Comparison of ENCODE assay signal across 4 worm cellular contexts in genomic region chrV:3805499-3805898, ce11.
TF ChIP-seq lines count a peak whose summit lies in the region.

R08F11.4 (minus strand) TSS chrV:3805527.

TF ChIP-seq in whole organism, L1 larva, 84 proteins besides CTCF, POLR2A, EP300 and RAD21 (continues in another document):
- TF ChIP-seq nhr-47 (tag; optimal IDR thresholded peaks at IDR 0.05; lab: Kevin White, UChicago), result no peak
- no peak for TF ChIP-seq egl-13 (tag; optimal IDR thresholded peaks at IDR 0.05; lab: Kevin White, UChicago)
- no peak for TF ChIP-seq lin-13 (GFP tag; optimal IDR thresholded peaks at IDR 0.05; lab: Kevin White, UChicago)
- TF ChIP-seq rnt-1 (tag; optimal IDR thresholded peaks at IDR 0.05; lab: Kevin White, UChicago), result no peak
- TF ChIP-seq ceh-88 (GFP tag; IDR thresholded peaks at IDR 0.05; lab: Robert Waterston, UW), result no peak
- no peak for TF ChIP-seq F16B12.6 (tag; optimal IDR thresholded peaks at IDR 0.05; lab: Kevin White, UChicago)
- no peak for TF ChIP-seq unc-98 (GFP tag; IDR thresholded peaks at IDR 0.05; lab: Robert Waterston, UW)
- no peak for TF ChIP-seq nhr-76 (tag; optimal IDR thresholded peaks at IDR 0.05; lab: Kevin White, UChicago)
- no peak for TF ChIP-seq hpl-2 (GFP tag; optimal IDR thresholded peaks at IDR 0.05; lab: Kevin White, UChicago)
- TF ChIP-seq dsc-1 (tag; optimal IDR thresholded peaks at IDR 0.05; lab: Kevin White, UChicago), result no peak
- no peak for TF ChIP-seq grh-1 (GFP tag; IDR thresholded peaks at IDR 0.05; lab: Robert Waterston, UW)
- TF ChIP-seq pax-3 (tag; optimal IDR thresholded peaks at IDR 0.05; lab: Kevin White, UChicago), result no peak
- TF ChIP-seq unc-86 (tag; optimal IDR thresholded peaks at IDR 0.05; lab: Kevin White, UChicago), result no peak
- TF ChIP-seq tlp-1 (tag; optimal IDR thresholded peaks at IDR 0.05; lab: Kevin White, UChicago), result no peak
- no peak for TF ChIP-seq ceh-63 (GFP tag; optimal IDR thresholded peaks at IDR 0.05; lab: Kevin White, UChicago)
- peak; percentile 9 for TF ChIP-seq nhr-90 (tag; optimal IDR thresholded peaks at IDR 0.05; lab: Kevin White, UChicago; ENCODE audit: poor library complexity)
- TF ChIP-seq unc-30 (tag; optimal IDR thresholded peaks at IDR 0.05; lab: Kevin White, UChicago), result no peak
- TF ChIP-seq sup-37 (GFP tag; optimal IDR thresholded peaks at IDR 0.05; lab: Kevin White, UChicago), result no peak
- TF ChIP-seq C04F5.9 (tag; optimal IDR thresholded peaks at IDR 0.05; lab: Kevin White, UChicago), result no peak
- no peak for TF ChIP-seq unc-130 (tag; optimal IDR thresholded peaks at IDR 0.05; lab: Kevin White, UChicago)
- TF ChIP-seq xbp-1 (tag; optimal IDR thresholded peaks at IDR 0.05; lab: Kevin White, UChicago), result no peak
- TF ChIP-seq nhr-12 (tag; optimal IDR thresholded peaks at IDR 0.05; lab: Kevin White, UChicago), result no peak
- no peak for TF ChIP-seq jun-1 (tag; optimal IDR thresholded peaks at IDR 0.05; lab: Kevin White, UChicago)
- no peak for TF ChIP-seq unc-62 (GFP tag; optimal IDR thresholded peaks at IDR 0.05; lab: Kevin White, UChicago)
- no peak for TF ChIP-seq nhr-19 (GFP tag; conservative IDR thresholded peaks at IDR 0.05; lab: Robert Waterston, UW)

TF ChIP-seq in whole organism, L2 larva, 48 proteins besides CTCF, POLR2A, EP300 and RAD21:
- no peak for TF ChIP-seq nhr-12 (tag; optimal IDR thresholded peaks at IDR 0.05; lab: Kevin White, UChicago)
- TF ChIP-seq ztf-1 (GFP tag; conservative IDR thresholded peaks at IDR 0.05; lab: Robert Waterston, UW), result no peak
- TF ChIP-seq lsy-2 (tag; optimal IDR thresholded peaks at IDR 0.05; lab: Kevin White, UChicago), result no peak
- no peak for TF ChIP-seq Y55F3AM.14 (GFP tag; optimal IDR thresholded peaks at IDR 0.05; lab: Kevin White, UChicago)
- peak; percentile 98 for TF ChIP-seq nhr-129 (tag; optimal IDR thresholded peaks at IDR 0.05; lab: Kevin White, UChicago)
- TF ChIP-seq nhr-6 (tag; optimal IDR thresholded peaks at IDR 0.05; lab: Kevin White, UChicago), result no peak
- TF ChIP-seq fos-1 (tag; optimal IDR thresholded peaks at IDR 0.05; lab: Kevin White, UChicago), result peak; percentile 5
- no peak for TF ChIP-seq elt-1 (tag; optimal IDR thresholded peaks at IDR 0.05; lab: Kevin White, UChicago)
- no peak for TF ChIP-seq mab-5 (tag; optimal IDR thresholded peaks at IDR 0.05; lab: Kevin White, UChicago)
- no peak for TF ChIP-seq unc-39 (tag; optimal IDR thresholded peaks at IDR 0.05; lab: Kevin White, UChicago)
- TF ChIP-seq nhr-21 (tag; optimal IDR thresholded peaks at IDR 0.05; lab: Kevin White, UChicago), result no peak
- no peak for TF ChIP-seq mbf-1 (tag; optimal IDR thresholded peaks at IDR 0.05; lab: Kevin White, UChicago)

TF ChIP-seq in whole organism, L4 larva, 104 proteins besides CTCF, POLR2A, EP300 and RAD21:
- TF ChIP-seq aha-1 (tag; lab: Kevin White, UChicago) (peak; percentile 71), pqm-1 (tag; optimal IDR thresholded peaks at IDR 0.05; lab: Kevin White, UChicago) (peak; percentile 48), ceh-62 (tag; optimal IDR thresholded peaks at IDR 0.05; lab: Kevin White, UChicago) (no peak), nhr-102 (tag; optimal IDR thresholded peaks at IDR 0.05; lab: Kevin White, UChicago) (no peak), unc-62 (GFP tag; optimal IDR thresholded peaks at IDR 0.05 in 1 of 2; lab: Kevin White, UChicago) (peak in 1 of 2 experiments; percentile 54), unc-62 (tag; optimal IDR thresholded peaks at IDR 0.05; lab: Kevin White, UChicago) (no peak), dve-1 (tag; optimal IDR thresholded peaks at IDR 0.05; lab: Kevin White, UChicago; ENCODE audit: insufficient read depth) (no peak), ztf-7 (tag; optimal IDR thresholded peaks at IDR 0.05; lab: Kevin White, UChicago) (peak; percentile 95), nhr-28 (tag; optimal IDR thresholded peaks at IDR 0.05; lab: Kevin White, UChicago) (peak; percentile 81), zag-1 (tag; optimal IDR thresholded peaks at IDR 0.05; lab: Kevin White, UChicago) (no peak)

TF ChIP-seq in whole organism, mixed stage, embryonic, 35 proteins besides CTCF, POLR2A, EP300 and RAD21:
- TF ChIP-seq bed-3 (GFP tag; optimal IDR thresholded peaks at IDR 0.05; lab: Kevin White, UChicago) (no peak), zip-8 (tag; optimal IDR thresholded peaks at IDR 0.05; lab: Kevin White, UChicago) (peak; percentile 83)
TF ChIP-seq in whole organism, mixed stage, embryonic: peak in this region for 1.

Comparison
In these comparisons a context has a peak if more than half of its experiments do, and no peak if none do; other contexts are left out.
1. Of the 29 proteins assayed by ChIP-seq in both whole organism, L4 larva and whole organism, L1 larva: peak only in whole organism, L4 larva: aha-1, nhr-28 and pqm-1; only in whole organism, L1 larva: skn-1; in both: none; in neither: 24; mixed calls (peak in some experiments, not most) for 1.